Worm (Caenorhabditis elegans): Measurements from ENCODE around the gene gst-34.

Gene gst-34

DNA sequence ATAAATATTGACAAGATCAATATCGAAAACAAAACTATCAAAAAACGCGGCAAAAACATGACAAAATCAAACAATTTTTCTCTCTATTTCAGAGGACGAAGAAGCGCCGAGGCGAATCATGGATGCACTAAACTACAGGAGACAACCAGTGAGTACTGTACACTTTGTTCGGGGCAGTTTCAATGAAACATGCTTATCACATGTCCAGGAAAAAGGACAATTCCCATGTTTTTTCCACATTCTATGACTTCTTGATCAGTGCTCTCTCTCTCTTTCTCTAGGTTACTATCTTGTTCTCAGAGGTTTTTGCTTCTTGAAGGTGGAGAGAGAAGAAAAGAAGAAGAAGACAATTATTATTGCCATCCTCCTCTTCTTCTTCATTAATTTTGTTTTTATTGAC is 14.5 kb upstream of the gst-34 start:
- TF ChIP-seq flt-1 (GFP tag; IDR thresholded peaks at IDR 0.05) (no peak), tab-1 (GFP tag; IDR thresholded peaks at IDR 0.05) (no peak), T22C8.4 (GFP tag; IDR thresholded peaks at IDR 0.05) (no peak), ztf-29 (GFP tag; IDR thresholded peaks at IDR 0.05) (no peak), klf-2 (GFP tag; conservative IDR thresholded peaks at IDR 0.05) (no peak), ref-1 (GFP tag; conservative IDR thresholded peaks at IDR 0.05) (no peak), cog-1 (tag; optimal IDR thresholded peaks at IDR 0.05) (no peak), ztf-23 (GFP tag; IDR thresholded peaks at IDR 0.05) (no peak), med-1 (GFP tag; optimal IDR thresholded peaks at IDR 0.05; ENCODE audit: insufficient read depth) (no peak)

ce11 chrII:15196433-15196832 is 13.4 kb upstream of the gst-34 start, which contains the start of gene spsb-1:
Gene spsb-1, plus strand, starts transcription at chrII:15196733.
- TF ChIP-seq T22C8.4 (GFP tag; IDR thresholded peaks at IDR 0.05) = no peak
- TF ChIP-seq tab-1 (GFP tag; IDR thresholded peaks at IDR 0.05) = no peak
- no peak for TF ChIP-seq ref-1 (GFP tag; conservative IDR thresholded peaks at IDR 0.05)
- no peak for TF ChIP-seq ztf-29 (GFP tag; IDR thresholded peaks at IDR 0.05)
- TF ChIP-seq cog-1 (tag; optimal IDR thresholded peaks at IDR 0.05) = no peak
- no peak for TF ChIP-seq klf-2 (GFP tag; conservative IDR thresholded peaks at IDR 0.05)
- no peak for TF ChIP-seq med-1 (GFP tag; optimal IDR thresholded peaks at IDR 0.05; ENCODE audit: insufficient read depth)
- no peak for TF ChIP-seq flt-1 (GFP tag; IDR thresholded peaks at IDR 0.05)
- TF ChIP-seq ztf-23 (GFP tag; IDR thresholded peaks at IDR 0.05) = no peak

DNA sequence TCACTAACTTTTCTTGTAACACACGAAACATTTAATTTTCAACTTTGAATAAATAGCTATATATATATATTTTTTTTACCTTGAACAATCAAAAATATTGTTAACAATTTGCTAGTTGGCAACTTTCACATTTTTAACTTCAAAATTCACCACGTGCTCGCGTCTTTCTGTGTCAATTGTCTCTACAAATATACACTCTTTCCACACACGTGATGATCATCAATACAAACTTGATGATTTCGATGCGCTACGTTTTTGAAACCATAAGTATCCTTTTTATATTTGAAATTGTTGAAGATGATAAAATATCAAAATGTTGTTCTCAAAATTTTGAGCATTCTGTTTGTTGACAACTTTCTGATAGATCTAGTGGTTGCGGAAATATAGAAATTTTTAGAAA is 12.3 kb upstream of the gst-34 start:
- TF ChIP-seq med-1 (GFP tag; optimal IDR thresholded peaks at IDR 0.05; ENCODE audit: insufficient read depth) = no peak
- no peak for TF ChIP-seq cog-1 (tag; optimal IDR thresholded peaks at IDR 0.05)
- no peak for TF ChIP-seq ztf-23 (GFP tag; IDR thresholded peaks at IDR 0.05)

- TF ChIP-seq T22C8.4 (GFP tag; IDR thresholded peaks at IDR 0.05) = no peak
- TF ChIP-seq med-1 (GFP tag; optimal IDR thresholded peaks at IDR 0.05; ENCODE audit: insufficient read depth) = no peak
- no peak for TF ChIP-seq ztf-29 (GFP tag; IDR thresholded peaks at IDR 0.05)
- no peak for TF ChIP-seq klf-2 (GFP tag; conservative IDR thresholded peaks at IDR 0.05)
- TF ChIP-seq tab-1 (GFP tag; IDR thresholded peaks at IDR 0.05) = no peak
- TF ChIP-seq ref-1 (GFP tag; conservative IDR thresholded peaks at IDR 0.05) = no peak
- TF ChIP-seq cog-1 (tag; optimal IDR thresholded peaks at IDR 0.05) = no peak
- no peak for TF ChIP-seq ztf-23 (GFP tag; IDR thresholded peaks at IDR 0.05)
These were observed 10.9 kb upstream of the gst-34 start for ce11 chrII:15193961-15194360.

DNA sequence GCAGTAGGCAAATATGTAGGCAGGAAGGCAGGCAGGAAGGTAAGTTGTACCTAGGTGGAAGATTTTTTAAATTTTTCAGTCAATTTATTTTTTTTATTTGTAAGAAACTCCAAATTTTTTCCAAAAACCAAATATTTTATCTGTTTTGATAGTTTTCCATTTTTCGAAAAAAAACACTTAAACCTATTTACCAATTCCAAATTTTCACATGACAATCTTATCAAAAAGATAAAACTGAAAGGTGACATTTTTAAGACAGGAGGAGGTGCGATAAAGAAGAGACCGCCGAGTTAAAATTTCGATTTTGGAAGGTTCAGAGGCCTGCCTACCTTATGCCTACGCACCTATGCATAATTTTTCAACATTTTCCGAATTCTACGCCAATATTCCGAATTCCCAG is 7.9 kb upstream of the gst-34 start:
- TF ChIP-seq med-1 (GFP tag; optimal IDR thresholded peaks at IDR 0.05; ENCODE audit: insufficient read depth) (no peak), ztf-29 (GFP tag; IDR thresholded peaks at IDR 0.05) (no peak), flt-1 (GFP tag; IDR thresholded peaks at IDR 0.05) (no peak), ref-1 (GFP tag; conservative IDR thresholded peaks at IDR 0.05) (no peak), cog-1 (tag; optimal IDR thresholded peaks at IDR 0.05) (no peak), ztf-23 (GFP tag; IDR thresholded peaks at IDR 0.05) (no peak), tab-1 (GFP tag; IDR thresholded peaks at IDR 0.05) (no peak), T22C8.4 (GFP tag; IDR thresholded peaks at IDR 0.05) (no peak), klf-2 (GFP tag; conservative IDR thresholded peaks at IDR 0.05) (no peak)

DNA sequence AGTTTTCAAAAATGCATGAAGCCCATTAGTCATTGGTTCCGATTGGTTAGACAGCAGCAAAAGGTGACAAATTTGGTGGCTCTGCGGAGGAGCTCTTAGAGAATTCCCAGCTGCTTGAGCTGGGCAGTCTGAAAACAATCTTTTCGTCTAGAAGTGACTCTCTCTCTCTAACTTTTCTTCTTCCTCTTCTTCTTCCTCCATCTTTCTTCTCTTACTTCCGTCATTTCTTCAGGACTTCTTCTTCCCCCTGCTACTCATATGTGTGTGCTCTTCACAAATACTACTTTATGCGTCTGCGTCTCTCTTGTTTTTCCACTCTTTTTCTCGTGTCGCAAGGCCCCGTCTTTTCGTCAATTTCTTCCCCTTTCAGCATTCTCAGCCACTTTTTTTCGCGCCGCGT is 6.9 kb upstream of the gst-34 start:
- TF ChIP-seq klf-2 (GFP tag; conservative IDR thresholded peaks at IDR 0.05) (no peak), tab-1 (GFP tag; IDR thresholded peaks at IDR 0.05) (no peak), ref-1 (GFP tag; conservative IDR thresholded peaks at IDR 0.05) (no peak), ztf-29 (GFP tag; IDR thresholded peaks at IDR 0.05) (no peak), T22C8.4 (GFP tag; IDR thresholded peaks at IDR 0.05) (no peak), flt-1 (GFP tag; IDR thresholded peaks at IDR 0.05) (no peak), cog-1 (tag; optimal IDR thresholded peaks at IDR 0.05) (no peak), ztf-23 (GFP tag; IDR thresholded peaks at IDR 0.05) (no peak), med-1 (GFP tag; optimal IDR thresholded peaks at IDR 0.05; ENCODE audit: insufficient read depth) (no peak)

- TF ChIP-seq ref-1 (GFP tag; conservative IDR thresholded peaks at IDR 0.05) = no peak
- TF ChIP-seq flt-1 (GFP tag; IDR thresholded peaks at IDR 0.05) = no peak
- no peak for TF ChIP-seq cog-1 (tag; optimal IDR thresholded peaks at IDR 0.05)
- TF ChIP-seq klf-2 (GFP tag; conservative IDR thresholded peaks at IDR 0.05) = no peak
- no peak for TF ChIP-seq ztf-29 (GFP tag; IDR thresholded peaks at IDR 0.05)
- no peak for TF ChIP-seq med-1 (GFP tag; optimal IDR thresholded peaks at IDR 0.05; ENCODE audit: insufficient read depth)
- TF ChIP-seq T22C8.4 (GFP tag; IDR thresholded peaks at IDR 0.05) = no peak
- no peak for TF ChIP-seq ztf-23 (GFP tag; IDR thresholded peaks at IDR 0.05)
These were observed 2.2 kb upstream of the gst-34 start, which contains the start of gene gst-35 for ce11 chrII:15185289-15185688. Gene gst-35, minus strand, starts transcription at chrII:15185389.

ce11 chrII:15178494-15178893 is 4.5 kb downstream of the gst-34 start, which contains the start of gene gst-32:
Gene gst-32, minus strand, starts transcription at chrII:15178594.
- TF ChIP-seq cog-1 (tag; optimal IDR thresholded peaks at IDR 0.05) (no peak), tab-1 (GFP tag; IDR thresholded peaks at IDR 0.05) (no peak), klf-2 (GFP tag; conservative IDR thresholded peaks at IDR 0.05) (no peak), med-1 (GFP tag; optimal IDR thresholded peaks at IDR 0.05; ENCODE audit: insufficient read depth) (no peak), T22C8.4 (GFP tag; IDR thresholded peaks at IDR 0.05) (no peak), flt-1 (GFP tag; IDR thresholded peaks at IDR 0.05) (no peak)

DNA sequence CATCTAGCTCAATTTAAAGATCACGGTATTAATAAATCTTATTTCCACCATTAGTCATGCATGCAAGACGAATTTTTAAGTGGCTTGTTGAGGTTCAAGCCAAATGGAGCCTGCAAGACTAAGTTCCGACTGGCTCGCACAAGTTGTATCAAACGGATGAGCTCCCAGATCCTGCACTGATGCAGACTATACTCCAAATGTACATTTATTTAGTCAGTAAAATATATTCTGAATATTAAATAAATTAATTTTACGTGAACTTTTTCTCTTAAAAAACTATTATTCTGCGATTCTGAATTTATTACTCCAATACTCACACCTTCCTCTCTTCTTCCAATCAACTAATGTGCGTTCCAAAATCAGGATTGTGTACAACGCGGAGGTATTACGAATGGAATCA is 7.4 kb downstream of the gst-34 start, which contains the start of gene Y53F4B.36:
TSS of gene Y53F4B.36 (plus strand) at position 301 of the 400 bp plus-strand sequence.
- TF ChIP-seq cog-1 (tag; optimal IDR thresholded peaks at IDR 0.05) = no peak
- TF ChIP-seq ztf-23 (GFP tag; IDR thresholded peaks at IDR 0.05) = no peak
- no peak for TF ChIP-seq flt-1 (GFP tag; IDR thresholded peaks at IDR 0.05)
- TF ChIP-seq T22C8.4 (GFP tag; IDR thresholded peaks at IDR 0.05) = no peak
- TF ChIP-seq ref-1 (GFP tag; conservative IDR thresholded peaks at IDR 0.05) = no peak
- no peak for TF ChIP-seq tab-1 (GFP tag; IDR thresholded peaks at IDR 0.05)
- no peak for TF ChIP-seq med-1 (GFP tag; optimal IDR thresholded peaks at IDR 0.05; ENCODE audit: insufficient read depth)
- no peak for TF ChIP-seq ztf-29 (GFP tag; IDR thresholded peaks at IDR 0.05)
- no peak for TF ChIP-seq klf-2 (GFP tag; conservative IDR thresholded peaks at IDR 0.05)

- no peak for TF ChIP-seq ref-1 (GFP tag; conservative IDR thresholded peaks at IDR 0.05)
- no peak for TF ChIP-seq klf-2 (GFP tag; conservative IDR thresholded peaks at IDR 0.05)
- TF ChIP-seq T22C8.4 (GFP tag; IDR thresholded peaks at IDR 0.05) = no peak
- no peak for TF ChIP-seq flt-1 (GFP tag; IDR thresholded peaks at IDR 0.05)
- no peak for TF ChIP-seq cog-1 (tag; optimal IDR thresholded peaks at IDR 0.05)
These were observed 8.0 kb downstream of the gst-34 start, which contains the start of gene gst-31 for ce11 chrII:15174915-15175548. Gene gst-31, minus strand, starts transcription at chrII:15174965.
